6 worm cellular contexts compared by ENCODE assay signal in the genomic region with DNA sequence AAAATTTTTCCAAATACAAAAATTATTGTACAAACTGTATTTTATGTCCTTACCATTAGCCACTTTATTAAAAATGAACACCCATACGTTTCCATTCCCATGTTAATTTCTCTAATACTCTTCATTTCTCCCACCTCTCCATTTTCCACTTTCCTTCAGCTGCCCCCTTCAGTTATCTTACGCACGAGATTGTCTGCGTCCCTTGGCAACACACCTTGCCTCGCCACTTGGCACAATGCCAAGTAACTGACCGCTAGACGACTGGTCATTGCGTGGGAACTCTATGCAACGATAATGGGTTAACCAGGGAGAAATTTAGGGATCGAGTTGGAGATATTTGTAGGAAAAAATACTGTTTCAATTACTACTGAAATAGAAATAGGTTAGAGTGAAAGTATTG.
TF ChIP-seq lines count a peak whose summit lies in the region.

No protein-coding gene starts in this region.

TF ChIP-seq in whole organism, L1 larva, 84 proteins besides CTCF, POLR2A, EP300 and RAD21 (continues in another document):
- no peak for TF ChIP-seq ceh-63 (GFP tag; optimal IDR thresholded peaks at IDR 0.05; lab: Kevin White, UChicago)
- TF ChIP-seq ceh-8 (GFP tag; optimal IDR thresholded peaks at IDR 0.05; lab: Kevin White, UChicago) = no peak
- peak; percentile 41 for TF ChIP-seq nhr-71 (tag; optimal IDR thresholded peaks at IDR 0.05; lab: Kevin White, UChicago)
- TF ChIP-seq hlh-17 (GFP tag; optimal IDR thresholded peaks at IDR 0.05; lab: Kevin White, UChicago; ENCODE audit: borderline replicate concordance) = no peak
- TF ChIP-seq grh-1 (GFP tag; IDR thresholded peaks at IDR 0.05; lab: Robert Waterston, UW) = no peak
- TF ChIP-seq lsy-2 (tag; optimal IDR thresholded peaks at IDR 0.05; lab: Kevin White, UChicago) = no peak
- TF ChIP-seq sox-4 (tag; optimal IDR thresholded peaks at IDR 0.05; lab: Kevin White, UChicago) = no peak
- peak; percentile 10 for TF ChIP-seq nhr-47 (tag; optimal IDR thresholded peaks at IDR 0.05; lab: Kevin White, UChicago)
- no peak for TF ChIP-seq tlp-1 (tag; optimal IDR thresholded peaks at IDR 0.05; lab: Kevin White, UChicago)
- no peak for TF ChIP-seq efl-1 (optimal IDR thresholded peaks at IDR 0.05; lab: Kevin White, UChicago)
- TF ChIP-seq efl-1 (GFP tag; optimal IDR thresholded peaks at IDR 0.05 in 1 of 2; lab: Kevin White, UChicago) = peak in 1 of 2 experiments; percentile 64
- TF ChIP-seq nhr-20 (tag; optimal IDR thresholded peaks at IDR 0.05; lab: Kevin White, UChicago) = peak; percentile 0
- no peak for TF ChIP-seq lir-3 (tag; optimal IDR thresholded peaks at IDR 0.05; lab: Kevin White, UChicago; ENCODE audit: poor library complexity)
- TF ChIP-seq unc-62 (GFP tag; optimal IDR thresholded peaks at IDR 0.05; lab: Kevin White, UChicago) = no peak

TF ChIP-seq in whole organism, L2 larva, 48 proteins besides CTCF, POLR2A, EP300 and RAD21:
- peak; percentile 32 for TF ChIP-seq nhr-129 (tag; optimal IDR thresholded peaks at IDR 0.05; lab: Kevin White, UChicago)
- no peak for TF ChIP-seq peb-1 (tag; optimal IDR thresholded peaks at IDR 0.05; lab: Kevin White, UChicago)
- TF ChIP-seq sem-4 (tag; optimal IDR thresholded peaks at IDR 0.05; lab: Kevin White, UChicago) = no peak
- no peak for TF ChIP-seq gmeb-1 (tag; optimal IDR thresholded peaks at IDR 0.05; lab: Kevin White, UChicago)
- TF ChIP-seq C34F6.9 (tag; optimal IDR thresholded peaks at IDR 0.05; lab: Kevin White, UChicago) = no peak
- TF ChIP-seq elt-1 (tag; optimal IDR thresholded peaks at IDR 0.05; lab: Kevin White, UChicago) = no peak

TF ChIP-seq in whole organism, early embryonic, 17 proteins besides CTCF, POLR2A, EP300 and RAD21:
- TF ChIP-seq sea-1 (GFP tag; conservative IDR thresholded peaks at IDR 0.05; lab: Robert Waterston, UW) = no peak
- no peak for TF ChIP-seq aly-1 (tag; optimal IDR thresholded peaks at IDR 0.05; lab: Kevin White, UChicago)
- peak; percentile 65 for TF ChIP-seq F13C5.2 (tag; optimal IDR thresholded peaks at IDR 0.05; lab: Kevin White, UChicago)

TF ChIP-seq in whole organism, late embryonic, 69 proteins besides CTCF, POLR2A, EP300 and RAD21:
- TF ChIP-seq tbx-2 (tag; optimal IDR thresholded peaks at IDR 0.05; lab: Kevin White, UChicago) (peak; percentile 45), unc-55 (GFP tag; optimal IDR thresholded peaks at IDR 0.05; lab: Kevin White, UChicago) (no peak), hlh-30 (tag; optimal IDR thresholded peaks at IDR 0.05; lab: Kevin White, UChicago; ENCODE audit: insufficient read depth) (peak; percentile 51)

TF ChIP-seq in whole organism, midembryonic, 9 proteins besides CTCF, POLR2A, EP300 and RAD21:
- TF ChIP-seq med-1 (GFP tag; optimal IDR thresholded peaks at IDR 0.05; lab: Kevin White, UChicago; ENCODE audit: insufficient read depth) (no peak), flt-1 (GFP tag; IDR thresholded peaks at IDR 0.05; lab: Robert Waterston, UW) (0 out of 2 replicates have a peak, but pooled peaks have one; percentile 46)

TF ChIP-seq in whole organism, mixed stage, embryonic, 35 proteins besides CTCF, POLR2A, EP300 and RAD21:
- TF ChIP-seq lsy-2 (tag; optimal IDR thresholded peaks at IDR 0.05; lab: Kevin White, UChicago) (no peak), sem-2 (GFP tag; optimal IDR thresholded peaks at IDR 0.05; lab: Kevin White, UChicago) (no peak), ham-2 (GFP tag; optimal IDR thresholded peaks at IDR 0.05; lab: Kevin White, UChicago) (peak; percentile 51), mab-5 (tag; optimal IDR thresholded peaks at IDR 0.05; lab: Kevin White, UChicago) (no peak), ceh-43 (GFP tag; optimal IDR thresholded peaks at IDR 0.05; lab: Kevin White, UChicago) (no peak), snpc-4 (tag; optimal IDR thresholded peaks at IDR 0.05; lab: Kevin White, UChicago) (no peak), lin-13 (tag; optimal IDR thresholded peaks at IDR 0.05; lab: Kevin White, UChicago) (peak; percentile 7)
TF ChIP-seq in whole organism, mixed stage, embryonic: peak in this region for 2.
